Worm (Caenorhabditis elegans): Measurements from ENCODE around the gene nhr-154.

The nhr-154 gene

DNA sequence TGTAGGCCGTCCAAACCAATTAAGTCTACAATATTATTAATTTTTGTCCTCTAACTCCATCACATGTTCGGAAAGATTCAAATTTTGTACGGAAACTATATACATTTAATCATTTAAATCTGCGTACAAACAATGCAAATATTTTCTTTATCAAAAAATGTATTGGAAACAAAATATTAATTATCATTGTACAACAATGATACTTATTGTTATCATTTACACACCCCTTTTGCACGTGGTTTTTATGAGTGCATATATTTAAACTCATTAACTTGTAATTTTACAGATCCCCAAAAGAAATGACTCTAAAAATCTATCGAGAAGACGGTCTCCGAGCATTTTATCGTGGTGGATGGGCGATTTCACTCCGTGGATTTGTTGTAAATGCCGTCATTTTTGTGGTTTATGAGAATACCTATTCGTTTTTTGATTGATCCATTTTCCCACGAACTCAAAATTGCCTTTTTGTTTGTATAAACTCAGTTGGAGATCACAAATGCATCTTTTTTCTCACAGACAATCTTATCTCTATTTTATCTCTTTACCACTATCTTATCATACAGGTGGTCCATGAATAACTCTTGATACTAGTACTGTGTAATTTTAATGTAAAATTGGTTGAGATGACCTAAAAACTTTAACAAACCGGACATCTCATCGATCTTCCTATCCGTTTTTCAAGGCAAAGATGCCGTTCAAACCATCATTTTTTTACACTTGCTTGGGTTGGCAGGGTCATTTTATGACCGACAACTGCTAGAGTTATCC, 15.0 kb upstream of the nhr-154 start:
- TF ChIP-seq dmd-4 (tag; optimal IDR thresholded peaks at IDR 0.05) (no peak), fos-1 (tag; optimal IDR thresholded peaks at IDR 0.05) (peak; percentile 16)

DNA sequence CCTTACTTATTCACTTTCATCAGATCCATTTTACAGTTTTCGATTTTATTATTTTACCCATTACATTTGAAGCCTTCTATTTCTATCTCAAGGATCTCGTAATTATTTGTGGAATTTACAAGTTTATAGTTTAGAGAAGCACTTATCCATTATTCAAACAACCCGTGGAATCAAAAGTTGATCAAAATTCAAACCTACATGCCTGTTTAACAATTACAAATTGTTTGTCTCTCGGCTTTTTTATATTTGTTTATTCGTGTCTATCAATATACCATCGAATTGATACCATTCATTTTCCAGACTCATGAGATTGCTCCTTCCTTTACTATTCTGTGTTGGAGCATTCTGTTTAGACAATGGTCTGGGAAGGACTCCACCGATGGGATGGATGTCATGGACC, 14.2 kb upstream of the nhr-154 start, which contains the start of gene gana-1:
TSS of gene gana-1 (plus strand) at position 301 of the 400 bp plus-strand sequence.
- no peak for TF ChIP-seq mbf-1 (tag; optimal IDR thresholded peaks at IDR 0.05)
- TF ChIP-seq nhr-11 (tag; optimal IDR thresholded peaks at IDR 0.05), result no peak
- no peak for TF ChIP-seq ceh-16 (tag; optimal IDR thresholded peaks at IDR 0.05)
- TF ChIP-seq snpc-4 (tag; optimal IDR thresholded peaks at IDR 0.05), result no peak
- no peak for TF ChIP-seq crh-2 (tag; optimal IDR thresholded peaks at IDR 0.05)

DNA sequence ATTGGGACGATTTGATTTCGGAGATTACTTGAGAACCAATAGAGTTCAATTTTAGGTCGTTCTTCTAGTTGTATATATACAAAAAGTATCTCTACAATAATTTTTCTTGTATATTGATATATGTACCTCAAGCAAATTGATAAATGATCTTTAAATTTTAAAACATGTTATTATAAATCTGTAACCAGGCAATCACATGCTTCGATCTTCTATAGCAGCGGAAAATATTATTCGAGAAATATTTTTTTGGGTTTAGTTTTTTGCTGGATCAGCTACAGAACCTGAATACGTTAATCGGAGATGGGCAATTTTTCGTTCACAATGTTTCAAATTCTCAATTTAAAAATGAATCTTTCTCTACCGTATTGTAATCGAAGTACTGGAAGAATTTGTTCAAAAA, 12.3 kb upstream of the nhr-154 start, which contains the start of gene R07B7.12:
TSS of gene R07B7.12 (plus strand) at position 301 of the 400 bp plus-strand sequence.
- no peak for TF ChIP-seq blmp-1 (tag; optimal IDR thresholded peaks at IDR 0.05; ENCODE audit: insufficient read depth)
- TF ChIP-seq nhr-21 (tag; optimal IDR thresholded peaks at IDR 0.05), result no peak
- TF ChIP-seq ceh-16 (tag; optimal IDR thresholded peaks at IDR 0.05), result no peak
- TF ChIP-seq nhr-237 (tag; optimal IDR thresholded peaks at IDR 0.05), result no peak
- TF ChIP-seq sma-3 (GFP tag; optimal IDR thresholded peaks at IDR 0.05), result no peak
- TF ChIP-seq unc-39 (tag; optimal IDR thresholded peaks at IDR 0.05), result no peak
- TF ChIP-seq unc-62 (GFP tag; optimal IDR thresholded peaks at IDR 0.05), result no peak

DNA sequence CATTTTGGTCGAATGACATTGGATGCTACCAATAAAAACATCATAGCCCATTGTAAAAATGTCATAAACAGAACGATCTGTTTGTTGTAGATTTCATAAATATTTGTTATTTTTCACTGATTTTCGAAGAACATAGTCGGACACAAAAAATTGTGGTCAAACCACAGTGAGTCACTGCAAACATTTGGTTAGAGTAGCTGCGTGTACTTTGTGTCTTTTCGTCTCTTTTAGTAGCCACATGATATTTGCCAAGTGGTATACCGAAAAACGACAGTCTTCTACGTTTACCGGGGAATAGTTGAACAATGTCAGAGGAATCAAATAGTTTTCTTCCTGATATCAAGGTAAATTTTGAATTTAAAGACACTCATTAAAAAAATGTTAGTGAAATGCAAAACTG, 9.3 kb upstream of the nhr-154 start, which contains the start of gene nhr-206:
TSS of gene nhr-206 (plus strand) at position 248 of the 400 bp plus-strand sequence.
- TF ChIP-seq crh-2 (tag; optimal IDR thresholded peaks at IDR 0.05) (peak; percentile 67), unc-39 (tag; optimal IDR thresholded peaks at IDR 0.05) (no peak), sma-9 (GFP tag; optimal IDR thresholded peaks at IDR 0.05) (peak; percentile 56), sma-9 (tag; optimal IDR thresholded peaks at IDR 0.05) (no peak), alr-1 (tag; optimal IDR thresholded peaks at IDR 0.05) (no peak), lin-13 (GFP tag; optimal IDR thresholded peaks at IDR 0.05) (no peak), nhr-129 (tag; optimal IDR thresholded peaks at IDR 0.05) (peak; percentile 71), ceh-82 (tag; optimal IDR thresholded peaks at IDR 0.05) (no peak), nhr-12 (tag; optimal IDR thresholded peaks at IDR 0.05) (no peak), egl-27 (tag; optimal IDR thresholded peaks at IDR 0.05) (no peak), nhr-77 (tag; optimal IDR thresholded peaks at IDR 0.05) (no peak), unc-55 (GFP tag; optimal IDR thresholded peaks at IDR 0.05) (no peak), unc-62 (GFP tag; optimal IDR thresholded peaks at IDR 0.05) (no peak), F13H6.1 (tag; optimal IDR thresholded peaks at IDR 0.05) (peak; percentile 7), ztf-1 (GFP tag; conservative IDR thresholded peaks at IDR 0.05) (no peak), ztf-11 (tag; optimal IDR thresholded peaks at IDR 0.05) (no peak), nhr-11 (tag; optimal IDR thresholded peaks at IDR 0.05) (no peak), ceh-16 (tag; optimal IDR thresholded peaks at IDR 0.05) (no peak), peb-1 (tag; optimal IDR thresholded peaks at IDR 0.05) (no peak), fos-1 (tag; optimal IDR thresholded peaks at IDR 0.05) (peak; percentile 85), nhr-25 (tag; optimal IDR thresholded peaks at IDR 0.05) (peak; percentile 12), aly-2 (tag; optimal IDR thresholded peaks at IDR 0.05) (no peak), zag-1 (tag; optimal IDR thresholded peaks at IDR 0.05) (no peak), sma-3 (GFP tag; optimal IDR thresholded peaks at IDR 0.05) (peak; percentile 21)

DNA sequence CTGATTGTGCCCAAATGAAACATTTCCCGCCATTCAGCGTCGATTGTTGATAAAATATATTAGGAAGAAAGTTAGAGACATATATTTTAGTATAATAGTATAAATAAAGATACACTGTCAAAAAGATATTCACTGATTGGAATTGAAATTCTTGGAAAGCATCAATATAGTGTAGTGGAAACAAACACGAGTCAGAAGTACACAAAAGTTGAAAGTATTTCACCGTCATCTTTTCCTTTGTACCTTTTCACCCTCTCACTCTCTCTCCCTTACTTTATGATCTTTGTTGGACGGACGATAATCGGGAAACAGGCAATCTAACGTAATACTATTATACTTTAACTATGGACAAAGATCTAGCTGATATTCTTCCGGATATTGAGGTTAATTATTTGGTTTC, 7.1 kb upstream of the nhr-154 start, which contains the start of gene nhr-208:
TSS of gene nhr-208 (plus strand) at position 288 of the 400 bp plus-strand sequence.
- peak; percentile 11 for TF ChIP-seq sma-9 (GFP tag; optimal IDR thresholded peaks at IDR 0.05)
- TF ChIP-seq sma-9 (tag; optimal IDR thresholded peaks at IDR 0.05), result no peak
- TF ChIP-seq fos-1 (tag; optimal IDR thresholded peaks at IDR 0.05), result peak; percentile 11
- no peak for TF ChIP-seq nhr-77 (tag; optimal IDR thresholded peaks at IDR 0.05)
- no peak for TF ChIP-seq unc-55 (GFP tag; optimal IDR thresholded peaks at IDR 0.05)

DNA sequence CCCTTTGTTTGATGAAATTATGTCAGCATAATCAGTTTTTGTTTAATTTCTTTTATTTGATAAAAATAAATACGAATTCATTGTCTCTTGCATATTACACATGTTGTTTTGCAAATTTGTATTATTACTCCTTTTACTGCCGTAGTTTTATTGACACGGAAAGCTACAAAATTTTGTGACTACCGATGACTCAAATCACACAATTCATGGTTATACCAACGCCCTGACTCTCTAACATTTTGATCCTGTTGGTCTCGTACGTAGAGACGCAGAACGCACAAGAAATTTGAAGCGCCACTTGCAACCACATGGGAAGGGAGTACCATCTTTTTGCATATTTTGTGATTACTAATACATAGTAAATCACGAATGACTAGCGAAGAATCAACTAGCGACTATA, 5.2 kb upstream of the nhr-154 start, which contains the start of gene nhr-207:
TSS of gene nhr-207 (plus strand) at position 282 of the 400 bp plus-strand sequence.
- TF ChIP-seq nhr-11 (tag; optimal IDR thresholded peaks at IDR 0.05), result no peak
- TF ChIP-seq aly-2 (tag; optimal IDR thresholded peaks at IDR 0.05), result no peak
- TF ChIP-seq blmp-1 (tag; optimal IDR thresholded peaks at IDR 0.05; ENCODE audit: insufficient read depth), result no peak
- peak; percentile 72 for TF ChIP-seq fos-1 (tag; optimal IDR thresholded peaks at IDR 0.05)
- no peak for TF ChIP-seq egl-27 (tag; optimal IDR thresholded peaks at IDR 0.05)
- TF ChIP-seq sma-9 (GFP tag; optimal IDR thresholded peaks at IDR 0.05), result peak; percentile 60
- TF ChIP-seq sma-9 (tag; optimal IDR thresholded peaks at IDR 0.05), result no peak
- TF ChIP-seq nhr-23 (tag; optimal IDR thresholded peaks at IDR 0.05), result no peak
- TF ChIP-seq nhr-237 (tag; optimal IDR thresholded peaks at IDR 0.05), result no peak
- TF ChIP-seq ama-1 (optimal IDR thresholded peaks at IDR 0.05), result no peak
- no peak for TF ChIP-seq dmd-4 (tag; optimal IDR thresholded peaks at IDR 0.05)
- no peak for TF ChIP-seq nhr-77 (tag; optimal IDR thresholded peaks at IDR 0.05)
- TF ChIP-seq nhr-129 (tag; optimal IDR thresholded peaks at IDR 0.05), result peak; percentile 9

Measured in whole organism, L2 larva.